Fruit fly (Drosophila melanogaster): ENCODE results near the gene Nplp3.

Nplp3 gene

DNA sequence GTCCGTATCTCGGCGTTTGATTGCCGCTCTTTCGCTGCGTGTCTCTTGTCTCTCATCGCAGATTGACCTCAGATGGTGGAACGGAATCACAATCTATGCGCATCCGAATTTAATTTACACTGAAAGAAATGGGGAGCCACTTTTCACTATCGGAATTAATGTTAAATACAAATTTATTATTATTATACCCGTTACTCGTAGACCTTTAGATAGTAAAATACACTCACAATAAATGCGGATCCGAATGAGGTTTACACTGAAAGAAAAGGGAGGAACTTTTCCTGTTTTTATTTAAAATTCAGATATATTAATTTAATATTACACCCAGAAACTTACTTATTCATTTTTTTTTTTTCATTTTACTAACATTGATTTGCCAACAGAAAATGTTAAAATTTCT, 28.8 kb upstream of the Nplp3 start:
- no peak for TF ChIP-seq CG17801 (GFP tag; optimal IDR thresholded peaks at IDR 0.05; ENCODE audit: partially characterized antibody)

DNA sequence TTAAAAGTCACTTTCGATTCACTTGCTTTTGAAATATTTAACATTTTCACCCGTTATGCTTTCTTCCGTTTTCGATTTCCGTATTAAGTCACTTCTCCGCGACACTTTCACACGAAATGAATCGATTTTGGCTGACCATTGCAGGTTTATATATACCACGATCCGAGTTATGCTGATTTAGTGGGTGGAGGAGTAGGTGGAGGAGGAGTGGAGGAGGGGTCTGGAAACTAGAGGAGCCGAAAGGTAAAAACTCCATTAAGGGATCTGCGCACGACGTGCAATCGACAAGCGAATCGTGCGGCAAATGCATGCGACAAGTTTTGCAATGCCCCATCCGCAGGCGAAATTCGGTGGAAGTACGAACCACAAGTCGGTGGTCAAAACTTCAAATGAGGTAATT, 27.0 kb upstream of the Nplp3 start, which contains the start of gene CG13045:
CG13045 (minus strand) TSS at position 101 of the 400 bp plus-strand sequence.
- TF ChIP-seq CG17801 (GFP tag; optimal IDR thresholded peaks at IDR 0.05; ENCODE audit: partially characterized antibody): no peak

DNA sequence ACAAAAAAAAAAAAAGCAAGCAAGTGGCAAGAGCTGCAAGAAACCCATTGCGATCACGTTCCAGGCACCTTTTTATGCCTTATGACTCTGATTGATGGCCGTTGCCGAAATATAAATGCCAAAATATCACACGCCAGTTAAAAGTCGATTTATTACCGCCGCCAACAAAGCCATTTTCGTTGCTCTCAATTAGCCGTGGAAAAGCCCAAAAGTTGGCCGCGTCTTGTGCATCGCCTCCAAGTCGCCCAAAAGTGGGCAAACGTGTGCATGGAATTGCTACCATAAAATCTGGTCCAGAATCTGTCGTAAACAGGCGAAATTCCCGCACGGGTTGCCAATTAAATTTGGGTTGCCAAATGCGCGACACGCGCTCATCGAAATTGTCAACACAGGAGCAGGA, 26.1 kb upstream of the Nplp3 start:
- no peak for TF ChIP-seq CG17801 (GFP tag; optimal IDR thresholded peaks at IDR 0.05; ENCODE audit: partially characterized antibody)

DNA sequence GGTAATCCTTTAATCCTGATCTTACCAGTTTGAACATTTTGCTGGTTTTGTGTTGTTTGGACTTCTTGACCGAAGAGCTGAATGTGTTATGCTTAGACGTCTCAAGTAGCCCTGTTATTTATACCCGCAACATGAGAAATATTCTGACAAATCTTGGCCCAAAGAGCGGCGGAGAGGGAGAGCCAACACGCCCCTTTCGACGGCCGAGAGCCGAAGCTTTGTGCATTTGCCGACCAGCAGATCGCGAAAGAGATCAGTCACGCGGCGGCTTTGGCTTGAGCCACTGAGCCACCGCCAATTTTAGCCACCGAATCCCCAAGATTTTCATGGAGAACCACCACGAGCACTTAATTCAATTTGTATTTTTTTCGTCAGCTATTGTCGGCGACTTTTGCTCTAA, 22.4 kb upstream of the Nplp3 start, which contains the start of gene CG4962:
CG4962 (minus strand) TSS at position 101 of the 400 bp plus-strand sequence.
- TF ChIP-seq CG17801 (GFP tag; optimal IDR thresholded peaks at IDR 0.05; ENCODE audit: partially characterized antibody): no peak

DNA sequence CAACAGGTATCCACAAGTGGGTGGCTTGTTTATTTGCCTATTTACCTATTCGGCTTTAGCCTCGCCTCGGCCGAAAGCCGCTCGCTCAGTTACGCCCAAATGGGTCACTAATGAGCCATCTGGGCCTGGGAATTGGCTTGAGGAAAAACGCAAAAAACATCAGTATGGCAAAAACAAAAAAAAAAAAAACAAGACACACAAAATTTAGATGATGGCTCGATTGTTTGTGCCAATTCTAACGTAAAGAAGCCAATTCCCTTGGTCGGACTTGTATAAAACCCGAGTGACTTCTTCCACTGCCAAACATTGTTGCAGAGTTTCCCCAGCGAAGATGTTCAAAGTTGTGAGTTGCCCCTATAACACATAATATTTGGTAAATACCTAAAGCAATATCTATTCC, 16.7 kb upstream of the Nplp3 start, which contains the start of gene CG4982:
CG4982 (plus strand) TSS at position 301 of the 400 bp plus-strand sequence.
- no peak for TF ChIP-seq CG17801 (GFP tag; optimal IDR thresholded peaks at IDR 0.05; ENCODE audit: partially characterized antibody)

DNA sequence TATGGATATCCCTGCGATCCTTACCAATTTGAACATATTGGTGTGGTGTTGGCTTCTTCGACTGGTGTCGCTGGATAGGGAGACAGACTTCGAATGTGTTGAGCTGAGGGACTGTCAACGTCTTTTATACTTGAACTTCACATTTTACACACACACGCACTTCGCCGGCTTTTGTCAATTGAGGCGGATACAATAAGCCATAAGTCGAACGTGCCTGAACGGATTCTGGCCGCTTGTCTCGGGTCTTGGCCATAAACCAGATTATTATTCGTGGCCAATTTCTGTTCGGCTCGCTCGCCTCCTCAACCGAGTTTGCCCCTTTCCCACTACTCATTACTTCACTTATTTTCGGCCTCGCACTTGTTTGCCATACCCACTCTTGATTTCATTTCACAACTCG, 14.7 kb upstream of the Nplp3 start, which contains the start of gene CG13044:
CG13044 (minus strand) TSS at position 101 of the 400 bp plus-strand sequence.
- no peak for TF ChIP-seq CG17801 (GFP tag; optimal IDR thresholded peaks at IDR 0.05; ENCODE audit: partially characterized antibody)

DNA sequence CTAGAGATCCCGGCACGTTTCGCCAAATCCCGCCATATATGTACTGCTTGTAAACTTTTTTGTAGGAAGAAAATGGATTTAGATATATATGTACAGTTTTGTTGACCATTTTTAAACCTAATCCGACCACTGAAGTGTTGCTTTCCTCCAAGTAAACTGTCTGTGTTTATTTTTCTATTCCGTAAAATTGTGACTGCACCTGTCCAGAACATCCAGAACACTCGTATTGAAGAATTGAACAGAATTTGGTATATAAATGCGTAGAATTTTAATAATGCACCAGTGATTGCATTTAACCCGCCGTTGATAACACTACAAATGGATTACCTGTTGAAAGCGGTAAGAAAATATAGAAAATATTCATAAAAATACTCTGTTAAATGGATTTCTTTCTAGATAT, 13.8 kb upstream of the Nplp3 start, which contains the start of gene CG43249:
CG43249 (plus strand) TSS at position 301 of the 400 bp plus-strand sequence.
- TF ChIP-seq CG17801 (GFP tag; optimal IDR thresholded peaks at IDR 0.05; ENCODE audit: partially characterized antibody): no peak

DNA sequence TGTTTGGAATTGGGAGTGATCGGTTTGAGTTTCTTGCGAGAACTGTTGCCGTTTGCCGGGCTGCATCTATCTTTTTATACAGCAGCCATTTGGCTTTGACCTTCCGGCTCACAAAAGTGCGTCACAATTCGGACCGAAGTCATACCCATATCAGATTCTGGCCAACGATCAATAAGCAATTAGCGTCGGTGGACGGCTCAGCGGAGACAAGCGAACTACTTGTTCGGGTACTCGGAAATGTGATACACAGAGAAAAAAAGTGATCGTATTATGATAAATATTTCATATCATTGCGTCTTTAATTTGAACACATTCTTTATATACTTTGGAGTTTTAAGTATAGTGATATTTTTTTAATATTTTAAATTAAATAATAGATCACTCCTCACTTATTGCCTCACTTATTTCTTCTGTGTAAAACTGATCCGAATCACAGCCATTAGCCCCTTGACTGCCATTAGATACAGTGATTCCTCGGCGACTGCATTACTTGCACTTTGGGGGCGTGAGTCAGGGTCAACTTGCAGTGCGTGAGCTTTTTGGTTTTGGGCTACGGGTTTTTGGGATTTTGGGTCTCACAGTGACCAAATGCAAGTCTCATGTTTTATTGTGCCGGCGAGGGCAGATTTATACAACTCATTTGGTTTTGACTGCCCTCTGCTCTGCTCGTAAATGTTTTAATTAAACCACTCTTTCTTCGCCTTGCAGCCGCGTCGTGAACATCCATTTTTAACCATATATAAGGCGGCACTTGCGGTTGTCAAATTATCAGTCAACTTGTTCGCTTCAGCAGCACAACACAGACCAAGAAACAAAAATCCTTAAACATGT, 11.8 kb upstream of the Nplp3 start, which contains the start of the genes CG13043 and CG13063:
CG13043 (minus strand) TSS at position 51 of the 831 bp plus-strand sequence.
CG13063 (plus strand) TSS at position 781 of the 831 bp plus-strand sequence.
- no peak for TF ChIP-seq CG17801 (GFP tag; optimal IDR thresholded peaks at IDR 0.05; ENCODE audit: partially characterized antibody)

DNA sequence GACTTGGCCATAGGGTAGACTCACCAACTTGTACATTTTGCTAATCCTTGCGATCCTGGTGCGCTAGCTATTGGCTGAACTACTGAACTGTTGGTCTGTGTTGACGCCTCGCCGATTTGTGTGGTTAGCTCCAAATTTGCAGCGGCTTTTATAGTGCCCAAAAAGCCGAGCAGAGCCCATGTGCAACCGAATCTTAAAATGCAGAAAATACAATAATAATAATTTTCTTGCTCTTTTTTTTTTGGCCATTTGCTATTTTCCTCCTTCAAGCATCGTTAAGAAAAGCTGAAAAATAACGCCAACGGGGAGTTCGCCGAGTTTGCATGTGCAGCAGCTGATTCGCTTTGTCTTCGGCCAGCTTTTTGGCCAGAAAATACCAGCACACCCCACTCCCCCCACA, 9.4 kb upstream of the Nplp3 start, which contains the start of gene CG13042:
CG13042 (minus strand) TSS at position 101 of the 400 bp plus-strand sequence.
- no peak for TF ChIP-seq CG17801 (GFP tag; optimal IDR thresholded peaks at IDR 0.05; ENCODE audit: partially characterized antibody)

DNA sequence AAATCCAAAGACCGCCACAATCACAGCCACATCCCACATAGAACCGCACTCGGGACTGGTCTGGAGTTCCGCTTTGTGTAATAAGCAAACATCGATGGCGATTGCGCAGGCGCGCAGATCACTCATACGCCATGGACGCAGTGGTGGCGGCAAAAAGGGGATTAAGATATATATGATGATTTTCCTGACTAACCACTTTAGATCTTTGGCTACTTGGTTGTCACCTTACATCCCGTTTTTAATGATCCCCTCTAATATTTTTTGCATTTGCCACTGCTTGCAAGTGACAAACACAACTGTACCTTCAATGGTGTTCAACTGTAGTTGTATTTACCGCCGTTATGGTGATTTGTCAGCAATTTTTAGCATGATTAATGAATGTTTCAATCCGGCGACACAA, 7.9 kb upstream of the Nplp3 start:
- TF ChIP-seq CG17801 (GFP tag; optimal IDR thresholded peaks at IDR 0.05; ENCODE audit: partially characterized antibody): no peak

DNA sequence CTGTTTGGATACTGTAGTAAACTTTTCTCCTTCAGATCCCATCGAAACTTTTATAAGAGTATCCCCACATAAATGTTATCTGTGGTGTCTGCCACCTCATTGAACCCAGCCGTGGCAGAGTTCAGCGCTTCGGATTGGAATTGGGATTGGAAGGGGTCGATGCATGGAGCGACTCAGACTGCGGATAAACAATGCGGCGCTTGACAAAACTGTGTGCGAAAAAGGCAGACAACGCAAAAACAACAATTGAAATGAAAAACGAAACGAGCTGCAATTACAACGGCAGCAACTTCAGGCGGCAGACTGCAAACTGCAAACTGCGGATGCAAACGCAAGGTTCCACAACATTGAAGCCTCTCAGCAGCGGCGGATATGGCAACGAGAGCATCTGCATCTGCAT, 3.8 kb upstream of the Nplp3 start, which contains the start of gene CG13062:
CG13062 (plus strand) TSS at position 301 of the 400 bp plus-strand sequence.
- no peak for TF ChIP-seq CG17801 (GFP tag; optimal IDR thresholded peaks at IDR 0.05; ENCODE audit: partially characterized antibody)

DNA sequence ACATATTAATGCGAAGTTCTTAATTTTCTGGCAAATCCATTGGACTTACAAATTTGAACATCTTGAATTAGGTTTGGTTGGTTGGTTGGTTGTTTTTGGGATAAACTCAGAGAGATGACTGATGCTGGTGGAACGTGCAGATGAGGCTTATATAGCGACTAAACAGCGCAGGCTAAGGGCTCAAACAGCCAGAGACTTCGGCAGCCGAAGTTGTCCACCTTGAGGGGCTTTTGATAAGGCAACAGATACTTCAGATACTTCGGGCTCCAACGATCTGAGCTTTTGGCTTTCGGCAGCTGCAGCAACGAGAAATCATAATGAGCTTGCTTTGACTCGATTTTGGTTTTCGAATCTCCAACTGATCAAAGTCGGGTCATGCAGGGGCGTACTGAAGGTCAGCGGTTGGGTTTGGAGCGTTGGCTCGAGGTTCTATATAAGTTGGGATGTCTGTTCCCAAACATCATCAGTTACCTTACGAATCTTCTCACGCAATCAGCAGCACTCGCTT, 1.6 kb downstream of the Nplp3 start, which contains the start of the genes CG13041 and CG13060:
CG13041 (minus strand) TSS at position 128 of the 508 bp plus-strand sequence.
CG13060 (plus strand) TSS at position 458 of the 508 bp plus-strand sequence.
- TF ChIP-seq CG17801 (GFP tag; optimal IDR thresholded peaks at IDR 0.05; ENCODE audit: partially characterized antibody): no peak

DNA sequence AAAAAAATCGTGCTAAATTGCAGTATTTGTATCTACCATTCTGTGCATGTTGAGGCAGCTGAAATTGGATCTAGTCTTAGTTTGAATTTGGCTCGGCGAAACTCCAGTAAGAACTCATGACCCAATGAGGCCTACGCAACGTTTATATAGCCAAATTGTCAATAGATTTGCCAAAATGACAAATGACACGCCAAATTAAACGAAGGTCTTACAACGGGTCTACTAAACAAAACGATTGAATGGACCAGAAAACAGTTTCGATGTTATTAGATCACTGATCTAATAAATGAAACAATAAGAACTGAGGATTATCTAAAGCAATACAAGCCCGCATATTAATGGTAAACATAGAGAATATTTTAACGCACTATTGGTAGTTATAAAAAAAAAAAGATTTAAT, 3.3 kb downstream of the Nplp3 start, which contains the start of gene CG42718:
CG42718 (minus strand) TSS at position 101 of the 400 bp plus-strand sequence.
- no peak for TF ChIP-seq CG17801 (GFP tag; optimal IDR thresholded peaks at IDR 0.05; ENCODE audit: partially characterized antibody)

DNA sequence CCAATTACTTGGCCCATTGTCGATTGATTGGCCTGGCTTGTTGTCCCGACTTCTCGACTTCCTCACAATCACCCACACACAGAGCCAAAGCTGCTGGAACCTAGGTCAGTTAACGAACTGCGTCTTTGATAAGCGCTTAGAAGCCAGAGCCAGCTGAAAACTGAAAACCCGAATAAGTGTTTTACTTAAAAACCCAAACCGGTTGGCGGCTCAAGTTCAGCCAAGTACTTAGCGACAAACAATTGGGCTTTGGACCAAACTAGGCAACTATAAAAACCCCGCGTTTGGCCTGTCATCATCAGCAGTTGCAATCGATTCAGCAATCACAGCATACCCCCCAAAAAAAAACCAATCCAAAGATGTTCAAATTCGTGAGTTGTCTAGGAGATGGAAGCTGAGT, 5.5 kb downstream of the Nplp3 start, which contains the start of gene CG13059:
CG13059 (plus strand) TSS at position 301 of the 400 bp plus-strand sequence.
- no peak for TF ChIP-seq CG17801 (GFP tag; optimal IDR thresholded peaks at IDR 0.05; ENCODE audit: partially characterized antibody)

DNA sequence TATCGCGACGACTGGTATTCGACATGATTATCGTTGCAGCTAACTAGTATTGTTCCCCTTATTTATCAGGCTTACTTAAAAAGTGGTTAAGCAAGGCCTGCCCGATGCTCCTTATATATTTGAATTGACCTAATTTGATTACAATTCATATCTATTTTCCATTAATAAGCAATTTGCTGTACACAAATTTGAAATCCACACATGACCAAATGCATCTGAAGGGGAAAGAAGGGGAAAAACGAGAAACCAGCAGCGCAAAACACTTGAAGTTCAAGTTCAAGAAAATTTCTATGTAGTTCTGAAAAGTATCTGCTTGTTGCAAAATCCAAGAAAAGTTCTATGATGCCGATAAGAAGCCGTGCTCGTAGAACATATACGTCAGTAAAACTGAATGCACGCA, 8.8 kb downstream of the Nplp3 start, which contains the start of the genes CG13040 and CG13039:
CG13040 (minus strand) TSS at position 101 of the 400 bp plus-strand sequence.
CG13039 (minus strand) TSS at position 106 of the 400 bp plus-strand sequence.
- no peak for TF ChIP-seq CG17801 (GFP tag; optimal IDR thresholded peaks at IDR 0.05; ENCODE audit: partially characterized antibody)

Measured in ovary, adult (tissue).